Fruit fly (Drosophila melanogaster): ENCODE data around the gene CG33189.

CG33189 gene

DNA sequence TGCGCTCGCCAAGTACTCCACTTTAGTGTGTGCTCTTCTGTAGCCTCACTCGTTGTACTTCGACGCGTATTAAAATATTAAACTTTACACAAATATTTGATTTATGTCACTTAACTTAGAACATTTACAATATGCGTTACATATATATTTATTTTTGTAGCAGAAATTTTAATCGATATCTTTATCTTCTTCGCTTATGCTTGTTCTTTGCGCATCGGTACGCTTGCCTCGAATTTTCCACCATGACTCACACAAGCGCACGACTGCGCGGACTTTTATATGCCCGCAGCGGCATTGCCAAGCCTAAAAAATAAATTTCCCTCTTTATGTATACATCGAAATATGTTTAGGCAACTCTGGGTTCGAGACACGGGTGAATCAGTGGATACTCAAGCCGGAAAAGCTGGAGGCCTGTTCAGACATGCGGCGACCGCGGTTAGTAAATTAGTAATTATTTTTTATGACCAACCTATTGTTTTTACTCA lies 39.9 kb upstream of the CG33189 start, which contains the start of gene aqz (continued):
- TF ChIP-seq gce (GFP tag; IDR thresholded peaks at IDR 0.05) (no peak; the same call in 2 of the 3 replicates), zen2 (GFP tag; IDR thresholded peaks at IDR 0.05; ENCODE audit: partially characterized antibody) (no peak), CG8944 (GFP tag; optimal IDR thresholded peaks at IDR 0.05) (peak; percentile 51), CG7928 (GFP tag; optimal IDR thresholded peaks at IDR 0.05) (peak; percentile 27), tin (GFP tag; optimal IDR thresholded peaks at IDR 0.05) (peak; percentile 54), MTF-1 (GFP tag; optimal IDR thresholded peaks at IDR 0.05; ENCODE audit: borderline replicate concordance) (peak; percentile 87), CG17912 (GFP tag; optimal IDR thresholded peaks at IDR 0.05) (peak; percentile 51), CG4854 (GFP tag; optimal IDR thresholded peaks at IDR 0.05) (peak; percentile 54), tna (GFP tag; IDR thresholded peaks at IDR 0.05; ENCODE audit: partially characterized antibody) (peak; percentile 36; the same call in 1 of the 2 replicates), HLH4C (GFP tag; IDR thresholded peaks at IDR 0.05; ENCODE audit: partially characterized antibody) (peak; percentile 31; the same call in 1 of the 3 replicates), crol (GFP tag; IDR thresholded peaks at IDR 0.05) (0 out of 2 replicates have a peak, but pooled peaks have one; percentile 35), CG15696 (tag; optimal IDR thresholded peaks at IDR 0.05) (no peak), CG5953 (GFP tag; IDR thresholded peaks at IDR 0.05) (no peak), HHEX (GFP tag; optimal IDR thresholded peaks at IDR 0.05) (peak; percentile 63), tio (GFP tag; optimal IDR thresholded peaks at IDR 0.05) (peak; percentile 7), lmd (GFP tag; IDR thresholded peaks at IDR 0.05) (no peak; the same call in 1 of the 2 replicates), CG10366 (GFP tag; IDR thresholded peaks at IDR 0.05) (no peak), CG8089 (GFP tag; optimal IDR thresholded peaks at IDR 0.05) (peak; percentile 22), br (optimal IDR thresholded peaks at IDR 0.05) (no peak), CG17802 (tag; optimal IDR thresholded peaks at IDR 0.05) (peak; percentile 100), bab2 (GFP tag; optimal IDR thresholded peaks at IDR 0.05) (peak; percentile 53), Pdp1 (GFP tag; optimal IDR thresholded peaks at IDR 0.05) (peak; percentile 66 to 74), CG31388 (GFP tag; optimal IDR thresholded peaks at IDR 0.05) (no peak), CG14860 (GFP tag; IDR thresholded peaks at IDR 0.05; ENCODE audit: partially characterized antibody) (no peak), ara (GFP tag; IDR thresholded peaks at IDR 0.05) (peak; percentile 70), CG18599 (GFP tag; optimal IDR thresholded peaks at IDR 0.05) (peak; percentile 63), BEAF-32 (GFP tag; optimal IDR thresholded peaks at IDR 0.05) (peak; percentile 72), CG2875 (GFP tag; optimal IDR thresholded peaks at IDR 0.05) (no peak), ci (GFP tag; IDR thresholded peaks at IDR 0.05) (peak; percentile 87), CG10267 (tag; optimal IDR thresholded peaks at IDR 0.05) (peak; percentile 71), CG2712 (tag; optimal IDR thresholded peaks at IDR 0.05) (peak; percentile 67), Scr (GFP tag; IDR thresholded peaks at IDR 0.05; ENCODE audit: partially characterized antibody) (peak; percentile 54), row (GFP tag; IDR thresholded peaks at IDR 0.05) (peak; percentile 73)

DNA sequence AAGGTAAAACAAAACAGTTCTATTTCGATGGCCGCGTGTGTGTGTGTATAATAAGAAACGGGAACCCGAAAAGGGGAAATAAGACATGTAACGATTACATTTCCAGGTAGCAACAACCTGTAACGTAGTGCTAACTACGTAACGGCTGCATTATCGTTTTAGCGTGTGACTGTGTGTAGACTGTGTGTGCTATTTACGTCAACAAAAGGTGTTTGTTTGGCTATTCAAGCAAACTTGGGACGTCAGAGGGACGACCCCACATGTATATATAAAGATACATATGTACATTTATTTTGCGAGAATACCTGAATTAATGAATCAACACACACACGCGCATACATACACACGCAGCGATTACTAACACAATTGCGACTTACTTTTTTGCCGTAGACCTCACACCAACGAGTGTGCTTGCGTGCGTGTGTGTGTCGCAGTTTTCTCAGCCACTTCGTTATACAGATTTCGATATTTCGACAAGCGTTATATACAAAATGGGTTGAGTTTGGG lies 39.0 kb upstream of the CG33189 start:
- TF ChIP-seq psq (GFP tag; optimal IDR thresholded peaks at IDR 0.05), result no peak
- no peak for TF ChIP-seq CG6791 (GFP tag; IDR thresholded peaks at IDR 0.05; ENCODE audit: partially characterized antibody)
- TF ChIP-seq CG34422 (GFP tag; IDR thresholded peaks at IDR 0.05), result 0 out of 3 replicates have a peak, but pooled peaks have one; percentile 29
- TF ChIP-seq pros (GFP tag; optimal IDR thresholded peaks at IDR 0.05), result peak; percentile 32
- no peak for TF ChIP-seq H15 (GFP tag; IDR thresholded peaks at IDR 0.05)
- no peak for TF ChIP-seq CG43689 (GFP tag; IDR thresholded peaks at IDR 0.05)
- no peak for TF ChIP-seq Xbp1 (GFP tag; optimal IDR thresholded peaks at IDR 0.05)
- peak; percentile 66 for TF ChIP-seq lab (GFP tag; optimal IDR thresholded peaks at IDR 0.05)
- TF ChIP-seq CG8281 (tag; optimal IDR thresholded peaks at IDR 0.05), result no peak
- peak; percentile 4 for TF ChIP-seq CG12659 (GFP tag; optimal IDR thresholded peaks at IDR 0.05)
- no peak for TF ChIP-seq peb (GFP tag; IDR thresholded peaks at IDR 0.05)
- TF ChIP-seq CG10209 (GFP tag; optimal IDR thresholded peaks at IDR 0.05), result peak; percentile 56
- TF ChIP-seq H2.0 (GFP tag; IDR thresholded peaks at IDR 0.05), result no peak
- no peak for TF ChIP-seq grn (GFP tag; optimal IDR thresholded peaks at IDR 0.05)
- TF ChIP-seq D19B (GFP tag; optimal IDR thresholded peaks at IDR 0.05), result no peak
- no peak for TF ChIP-seq bigmax (GFP tag; optimal IDR thresholded peaks at IDR 0.05)
- peak; percentile 28 for TF ChIP-seq maf-S (GFP tag; optimal IDR thresholded peaks at IDR 0.05)
- TF ChIP-seq CG10366 (GFP tag; IDR thresholded peaks at IDR 0.05), result no peak

Measured in whole organism, embryonic.